Worm (Caenorhabditis elegans) whole organism, L3 larva: ENCODE data around the gene C50F4.16.

Experiments
- ceh-28 ChIP-seq: fragments of 150-350 bp; optimal IDR thresholded peaks from 2 replicates; lab custom pipeline; 2014; ENCODE audit warnings: missing biosample characterization, missing genetic modification reagents, missing genetic modification characterization
- daf-12 ChIP-seq: fragments of 150-350 bp; optimal IDR thresholded peaks from 2 replicates; lab custom pipeline; 2014; ENCODE audit warnings: missing biosample characterization, missing genetic modification reagents, missing genetic modification characterization
- nhr-12 ChIP-seq: fragments of 150-350 bp; optimal IDR thresholded peaks from 2 replicates; lab custom pipeline; 2014; ENCODE audit warnings: missing biosample characterization, missing genetic modification characterization
- pha-4 ChIP-seq: fragments of 150-350 bp; optimal IDR thresholded peaks from 2 replicates; lab custom pipeline; 2014; ENCODE audit warnings: missing biosample characterization, missing genetic modification reagents, missing genetic modification characterization

DNA sequence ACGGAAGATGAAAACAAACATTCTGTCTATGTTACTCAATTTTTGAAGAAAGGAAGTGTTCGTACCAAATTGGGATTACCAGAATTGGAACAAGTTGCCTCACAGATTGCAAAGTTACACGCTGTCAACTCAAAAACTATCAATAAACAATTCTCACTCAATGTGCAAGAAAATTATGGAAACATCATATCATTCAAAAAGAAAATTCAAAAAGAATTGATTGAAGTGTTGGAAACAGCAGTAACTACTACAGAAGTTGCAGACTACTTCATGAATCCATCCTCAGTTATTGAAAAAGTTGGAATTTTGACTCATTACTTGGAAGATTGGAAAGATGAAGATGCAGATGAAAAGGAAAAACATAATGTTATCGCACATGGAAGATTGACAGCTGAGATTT lies 13.4 kb downstream of the C50F4.16 start:
- no peak for TF ChIP-seq pha-4
- TF ChIP-seq ceh-28 (tag; lab: Kevin White, UChicago), result no peak
- no peak for TF ChIP-seq daf-12
- TF ChIP-seq nhr-12 (tag; lab: Kevin White, UChicago), result no peak
